Fruit fly (Drosophila melanogaster) whole organism, embryonic: Measurements from ENCODE around the gene ZIPIC.

Source experiments
- Bteb2 ChIP-seq: fragments of 200-800 bp; sonication (Bioruptor generic); optimal IDR thresholded peaks from 2 replicates; lab custom pipeline; 2016; ENCODE audit warnings: missing biosample characterization, missing genetic modification characterization
- CG11247 ChIP-seq: fragments of 200-800 bp; sonication (Bioruptor generic); IDR thresholded peaks from 2 replicates; pipeline ENCODE4 v1.3.6; 2022; ENCODE audit warnings: missing biosample characterization, missing genetic modification characterization
- CG11504 ChIP-seq: fragments of 200-800 bp; sonication (Bioruptor generic); optimal IDR thresholded peaks from 3 replicates; lab custom pipeline; 2019; ENCODE audit warnings: missing biosample characterization, mild to moderate bottlenecking, missing genetic modification characterization, moderate library complexity
- CG12299 ChIP-seq: fragments of 200-800 bp; sonication (Bioruptor generic); optimal IDR thresholded peaks from 2 replicates; lab custom pipeline; 2018; ENCODE audit warnings: missing biosample characterization, mild to moderate bottlenecking, missing genetic modification characterization
- CG14014 ChIP-seq: fragments of 200-800 bp; sonication (Bioruptor generic); IDR thresholded peaks from 2 replicates; pipeline ENCODE4 v1.3.6; 2022; ENCODE audit warnings: missing biosample characterization, missing genetic modification characterization
- CG14710 ChIP-seq: fragments of 200-800 bp; sonication (Bioruptor generic); optimal IDR thresholded peaks from 3 replicates; lab custom pipeline; 2019; ENCODE audit warnings: missing biosample characterization, mild to moderate bottlenecking, missing genetic modification characterization, moderate library complexity
- CG15073 ChIP-seq: fragments of 200-800 bp; sonication (Bioruptor generic); optimal IDR thresholded peaks from 2 replicates; lab custom pipeline; 2016; ENCODE audit warnings: missing biosample characterization, missing genetic modification characterization
- CG15696 ChIP-seq: fragments of 200-800 bp; sonication (Bioruptor generic); optimal IDR thresholded peaks from 2 replicates; lab custom pipeline; 2019; ENCODE audit warnings: missing biosample characterization, mild to moderate bottlenecking, missing genetic modification characterization, moderate library complexity
- CG1603 ChIP-seq: fragments of 200-800 bp; sonication (Bioruptor generic); optimal IDR thresholded peaks from 2 replicates; lab custom pipeline; 2019; ENCODE audit warnings: missing biosample characterization, mild to moderate bottlenecking, missing genetic modification characterization, moderate library complexity
- CG16813 ChIP-seq: fragments of 200-800 bp; sonication (Bioruptor generic); IDR thresholded peaks from 3 replicates; pipeline ENCODE4 v1.3.6; 2022; ENCODE audit warnings: missing biosample characterization, missing genetic modification characterization; ENCODE audit not compliant: partially characterized antibody
- CG16863 ChIP-seq: fragments of 200-800 bp; sonication (Bioruptor generic); optimal IDR thresholded peaks from 3 replicates; lab custom pipeline; 2016; ENCODE audit warnings: missing biosample characterization, missing genetic modification characterization
- CG17186 ChIP-seq: fragments of 200-800 bp; sonication (Bioruptor generic); optimal IDR thresholded peaks from 3 replicates; lab custom pipeline; 2017; ENCODE audit warnings: missing biosample characterization, missing genetic modification reagents, missing genetic modification characterization
- CG17361 ChIP-seq: fragments of 200-800 bp; sonication (Bioruptor generic); IDR thresholded peaks from 3 replicates; pipeline ENCODE4 v1.3.6; 2022; ENCODE audit warnings: missing biosample characterization, missing genetic modification characterization
- CG1832 ChIP-seq: fragments of 200-800 bp; sonication (Bioruptor generic); optimal IDR thresholded peaks from 2 replicates; lab custom pipeline; 2017; ENCODE audit warnings: missing biosample characterization, mild to moderate bottlenecking, missing genetic modification characterization, inconsistent platforms
- CG18619 ChIP-seq: fragments of 200-800 bp; sonication (Bioruptor generic); optimal IDR thresholded peaks from 3 replicates; lab custom pipeline; 2017; ENCODE audit warnings: missing biosample characterization, mild to moderate bottlenecking, missing genetic modification characterization
- CG2129 ChIP-seq: fragments of 200-800 bp; sonication (Bioruptor generic); IDR thresholded peaks from 2 replicates; pipeline ENCODE4 v1.3.6; 2022; ENCODE audit warnings: missing biosample characterization, missing genetic modification characterization; ENCODE audit not compliant: partially characterized antibody
- CG42726 ChIP-seq: fragments of 200-800 bp; sonication (Bioruptor generic); IDR thresholded peaks from 2 replicates; pipeline ENCODE4 v1.3.6; 2022; ENCODE audit warnings: missing biosample characterization, missing genetic modification characterization; ENCODE audit not compliant: partially characterized antibody
- CG4707 ChIP-seq: fragments of 200-800 bp; sonication (Bioruptor generic); optimal IDR thresholded peaks from 2 replicates; lab custom pipeline; 2018; ENCODE audit warnings: missing biosample characterization, mild to moderate bottlenecking, missing genetic modification characterization, moderate library complexity
- CG6683 ChIP-seq: fragments of 200-800 bp; sonication (Bioruptor generic); optimal IDR thresholded peaks from 2 replicates; lab custom pipeline; 2017; ENCODE audit warnings: missing biosample characterization, mild to moderate bottlenecking, missing genetic modification characterization, missing genetic modification reagents
- CG9437 ChIP-seq: fragments of 200-800 bp; sonication (Bioruptor generic); optimal IDR thresholded peaks from 2 replicates; lab custom pipeline; 2018; ENCODE audit warnings: missing biosample characterization, mild to moderate bottlenecking, missing genetic modification characterization
- CG9797 ChIP-seq: fragments of 200-800 bp; sonication (Bioruptor generic); optimal IDR thresholded peaks from 3 replicates; lab custom pipeline; 2018; ENCODE audit warnings: missing biosample characterization, mild to moderate bottlenecking, missing genetic modification characterization
- CHES-1-like ChIP-seq: fragments of 200-800 bp; sonication (Bioruptor generic); optimal IDR thresholded peaks from 2 replicates; lab custom pipeline; 2016; ENCODE audit warnings: missing biosample characterization, missing genetic modification characterization
- Dek ChIP-seq: fragments of 200-800 bp; sonication (Bioruptor generic); optimal IDR thresholded peaks from 3 replicates; lab custom pipeline; 2019; ENCODE audit warnings: missing biosample characterization, mild to moderate bottlenecking, missing genetic modification characterization, moderate library complexity
- Dll ChIP-seq: fragments of 200-800 bp; sonication (Bioruptor generic); IDR thresholded peaks from 4 replicates; pipeline ENCODE4 v1.3.6; 2022; ENCODE audit warnings: missing biosample characterization, missing genetic modification characterization; ENCODE audit not compliant: partially characterized antibody
- Hmx ChIP-seq: fragments of 200-800 bp; sonication (Bioruptor generic); optimal IDR thresholded peaks from 2 replicates; lab custom pipeline; 2016; ENCODE audit warnings: missing biosample characterization, missing genetic modification characterization
- Hr39 ChIP-seq: fragments of >200 bp; optimal IDR thresholded peaks from 2 replicates; lab custom pipeline; 2017
- Jarid2 ChIP-seq: fragments of 200-800 bp; sonication (Bioruptor generic); optimal IDR thresholded peaks from 3 replicates; lab custom pipeline; 2017; ENCODE audit warnings: mild to moderate bottlenecking, missing biosample characterization, missing genetic modification reagents, missing genetic modification characterization
- Lhr ChIP-seq: fragments of 200-800 bp; sonication (Bioruptor generic); optimal IDR thresholded peaks from 3 replicates; lab custom pipeline; 2017; ENCODE audit warnings: mild to moderate bottlenecking, missing biosample characterization, missing genetic modification reagents, missing genetic modification characterization
- MESR4 ChIP-seq: fragments of 200-800 bp; sonication (Bioruptor generic); optimal IDR thresholded peaks from 2 replicates; lab custom pipeline; 2018; ENCODE audit warnings: missing biosample characterization, mild to moderate bottlenecking, missing genetic modification characterization, moderate library complexity
- NFAT ChIP-seq: fragments of 200-800 bp; sonication (Bioruptor generic); IDR thresholded peaks from 2 replicates; pipeline ENCODE4 v1.3.6; 2022; ENCODE audit warnings: missing biosample characterization, missing genetic modification characterization
- Sox100B ChIP-seq: fragments of 200-800 bp; sonication (Bioruptor generic); optimal IDR thresholded peaks from 3 replicates; lab custom pipeline; 2018; ENCODE audit warnings: missing biosample characterization, mild to moderate bottlenecking, missing genetic modification characterization
- Sry-β ChIP-seq: fragments of 200-800 bp; sonication (Bioruptor generic); optimal IDR thresholded peaks from 2 replicates; lab custom pipeline; 2018; ENCODE audit warnings: missing biosample characterization, mild to moderate bottlenecking, missing genetic modification characterization, moderate library complexity
- Tbp ChIP-seq: fragments of >200 bp; optimal IDR thresholded peaks from 2 replicates; lab custom pipeline; 2018; ENCODE audit warnings: missing biosample characterization, missing genetic modification characterization
- Vsx1 ChIP-seq: fragments of 200-800 bp; sonication (Bioruptor generic); optimal IDR thresholded peaks from 2 replicates; lab custom pipeline; 2017; ENCODE audit warnings: missing biosample characterization, mild to moderate bottlenecking, missing genetic modification characterization, missing genetic modification reagents
- ase ChIP-seq: fragments of 200-800 bp; sonication (Bioruptor generic); IDR thresholded peaks from 3 replicates; pipeline ENCODE4 v1.3.6; 2022; ENCODE audit warnings: missing biosample characterization, missing genetic modification characterization
- bcd ChIP-seq: fragments of 200-800 bp; sonication (Bioruptor generic); optimal IDR thresholded peaks from 2 replicates; lab custom pipeline; 2017; ENCODE audit warnings: missing biosample characterization, mild to moderate bottlenecking, missing genetic modification characterization
- danr ChIP-seq: fragments of 200-800 bp; sonication (Bioruptor generic); IDR thresholded peaks from 2 replicates; pipeline ENCODE4 v1.3.6; 2022; ENCODE audit warnings: missing biosample characterization, missing genetic modification characterization
- dati ChIP-seq: fragments of 200-800 bp; sonication (Bioruptor generic); IDR thresholded peaks from 2 replicates; pipeline ENCODE4 v1.3.6; 2022; ENCODE audit warnings: missing biosample characterization, missing genetic modification characterization
- dimm ChIP-seq: fragments of 200-800 bp; sonication (Bioruptor generic); IDR thresholded peaks from 2 replicates; pipeline ENCODE4 v1.3.6; 2022; ENCODE audit warnings: missing biosample characterization, missing genetic modification characterization
- dmrt11E ChIP-seq: fragments of 200-800 bp; sonication (Bioruptor generic); optimal IDR thresholded peaks from 3 replicates; lab custom pipeline; 2018; ENCODE audit warnings: missing biosample characterization, mild to moderate bottlenecking, missing genetic modification characterization, moderate library complexity
- eve ChIP-seq, 2 experiments: fragments of >200 bp; optimal IDR thresholded peaks; 2 replicates each; lab custom pipeline; 2017; ENCODE audit warnings: missing biosample characterization in 2 of 2, missing genetic modification characterization in 2 of 2
- lmd ChIP-seq: fragments of 200-800 bp; sonication (Bioruptor generic); IDR thresholded peaks from 2 replicates; pipeline ENCODE4 v1.3.6; 2022; ENCODE audit warnings: missing biosample characterization, missing genetic modification characterization
- mld ChIP-seq: fragments of 200-800 bp; sonication (Bioruptor generic); IDR thresholded peaks from 3 replicates; pipeline ENCODE4 v1.3.6; 2022; ENCODE audit warnings: missing biosample characterization, missing genetic modification characterization; ENCODE audit not compliant: partially characterized antibody
- nerfin-2 ChIP-seq: fragments of 200-800 bp; sonication (Bioruptor generic); IDR thresholded peaks from 2 replicates; pipeline ENCODE4 v1.3.6; 2022; ENCODE audit warnings: missing biosample characterization, missing genetic modification characterization; ENCODE audit not compliant: partially characterized antibody
- pum ChIP-seq: fragments of 200-800 bp; sonication (Bioruptor generic); optimal IDR thresholded peaks from 2 replicates; lab custom pipeline; 2016; ENCODE audit warnings: missing biosample characterization, missing genetic modification characterization
- run ChIP-seq: fragments of 200-800 bp; sonication (Bioruptor generic); optimal IDR thresholded peaks from 3 replicates; lab custom pipeline; 2018; ENCODE audit warnings: missing biosample characterization, mild to moderate bottlenecking, missing genetic modification characterization
- sens ChIP-seq: fragments of 200-800 bp; sonication (Bioruptor generic); peaks from one replicate; lab custom pipeline; 2016; ENCODE audit warnings: missing biosample characterization, missing genetic modification characterization
- ssp ChIP-seq: fragments of 200-800 bp; sonication (Bioruptor generic); IDR thresholded peaks from 2 replicates; pipeline ENCODE4 v1.3.6; 2022; ENCODE audit warnings: missing biosample characterization, missing genetic modification characterization
- stwl ChIP-seq: fragments of 200-800 bp; sonication (Bioruptor generic); optimal IDR thresholded peaks from 3 replicates; lab custom pipeline; 2018; ENCODE audit warnings: missing biosample characterization, mild to moderate bottlenecking, missing genetic modification characterization, moderate library complexity
- tll ChIP-seq, 2 experiments: fragments of 200-800 bp in 1 of 2; fragments of >200 bp in 1 of 2; sonication (Bioruptor generic) in 1 of 2; optimal IDR thresholded peaks; 2 replicates each; lab custom pipeline; 2017 to 2019; ENCODE audit warnings: missing biosample characterization in 2 of 2, missing genetic modification characterization in 2 of 2, mild to moderate bottlenecking in 1 of 2, moderate library complexity in 1 of 2

Gene ZIPIC

dm6 chr3R:30014977-30015514 is 21.6 kb downstream of the ZIPIC start, which contains the start of gene CG7920 (continued):
- TF ChIP-seq dimm (GFP tag; lab: Robert Waterston, UW): no peak; the same call in 1 of the 2 replicates
- TF ChIP-seq bcd (GFP tag; lab: Kevin White, UChicago): no peak
- no peak for TF ChIP-seq Hmx (GFP tag; lab: Kevin White, UChicago)
- TF ChIP-seq mld (GFP tag; lab: Robert Waterston, UW): peak; percentile 13; the same call in 1 of the 3 replicates
- no peak for TF ChIP-seq CG14014 (GFP tag; lab: Robert Waterston, UW)
- TF ChIP-seq Sry-β (GFP tag; lab: Kevin White, UChicago): no peak
- TF ChIP-seq CG1603 (tag; lab: Kevin White, UChicago): peak; percentile 63
- TF ChIP-seq Jarid2 (GFP tag; lab: Kevin White, UChicago): peak; percentile 83
- no peak for TF ChIP-seq run (tag; lab: Kevin White, UChicago)
- TF ChIP-seq MESR4 (GFP tag; lab: Kevin White, UChicago): peak; percentile 26
- TF ChIP-seq CG1832 (GFP tag; lab: Kevin White, UChicago): no peak
- TF ChIP-seq dati (GFP tag; lab: Robert Waterston, UW): no peak
- TF ChIP-seq Tbp (GFP tag; lab: Kevin White, UChicago): no peak
- no peak for TF ChIP-seq tll (GFP tag; optimal IDR thresholded peaks at IDR 0.05; lab: Kevin White, UChicago)
- no peak for TF ChIP-seq CG16863 (GFP tag; lab: Kevin White, UChicago)
- TF ChIP-seq dmrt11E (tag; lab: Kevin White, UChicago): no peak
- no peak for TF ChIP-seq eve (GFP tag; optimal IDR thresholded peaks at IDR 0.05; lab: Kevin White, UChicago)
- no peak for TF ChIP-seq lmd (GFP tag; lab: Robert Waterston, UW)
- TF ChIP-seq danr: no peak
- peak; percentile 55 for TF ChIP-seq nerfin-2
- TF ChIP-seq Vsx1: no peak
- TF ChIP-seq CG18619 (GFP tag; lab: Kevin White, UChicago): no peak
- TF ChIP-seq CG16813: peak; percentile 75
- TF ChIP-seq CG42726 (GFP tag; lab: Robert Waterston, UW): peak; percentile 46; the same call in 1 of the 2 replicates
- no peak for TF ChIP-seq ase (GFP tag; lab: Robert Waterston, UW)
- peak; percentile 29 for TF ChIP-seq Bteb2
- no peak for TF ChIP-seq sens
- no peak for TF ChIP-seq CG15073 (GFP tag; lab: Kevin White, UChicago)
- peak; percentile 26 for TF ChIP-seq CG9797 (GFP tag; lab: Kevin White, UChicago)
- TF ChIP-seq CG14710 (tag; lab: Kevin White, UChicago): peak; percentile 39
- peak; percentile 22 for TF ChIP-seq Dek (tag; lab: Kevin White, UChicago)
- TF ChIP-seq CG11247 (GFP tag; lab: Robert Waterston, UW): 0 out of 2 replicates have a peak, but pooled peaks have one; percentile 6
- no peak for TF ChIP-seq Sox100B (GFP tag; lab: Kevin White, UChicago)
- TF ChIP-seq CHES-1-like: peak; percentile 3
- TF ChIP-seq Dll: peak; percentile 89
- TF ChIP-seq CG12299 (tag; lab: Kevin White, UChicago): peak; percentile 1
- no peak for TF ChIP-seq CG4707 (GFP tag; lab: Kevin White, UChicago)
- TF ChIP-seq CG15696: no peak
- peak; percentile 43 for TF ChIP-seq CG17186
- TF ChIP-seq CG17361: no peak
- no peak for TF ChIP-seq ssp
- no peak for TF ChIP-seq pum (GFP tag; lab: Kevin White, UChicago)
- TF ChIP-seq CG6683 (GFP tag; lab: Kevin White, UChicago): no peak
- no peak for TF ChIP-seq Hr39 (lab: Kevin White, UChicago)
- TF ChIP-seq Lhr (GFP tag; lab: Kevin White, UChicago): peak; percentile 30
- no peak for TF ChIP-seq CG11504 (tag; lab: Kevin White, UChicago)
- TF ChIP-seq CG9437: no peak
- TF ChIP-seq CG2129 (GFP tag; lab: Robert Waterston, UW): peak; percentile 40
- peak; percentile 12; the same call in 1 of the 2 replicates for TF ChIP-seq NFAT
- TF ChIP-seq stwl (tag; lab: Kevin White, UChicago): peak; percentile 44
